Fruit fly (Drosophila melanogaster): ENCODE measurements around the gene jigr1.

Gene jigr1

DNA sequence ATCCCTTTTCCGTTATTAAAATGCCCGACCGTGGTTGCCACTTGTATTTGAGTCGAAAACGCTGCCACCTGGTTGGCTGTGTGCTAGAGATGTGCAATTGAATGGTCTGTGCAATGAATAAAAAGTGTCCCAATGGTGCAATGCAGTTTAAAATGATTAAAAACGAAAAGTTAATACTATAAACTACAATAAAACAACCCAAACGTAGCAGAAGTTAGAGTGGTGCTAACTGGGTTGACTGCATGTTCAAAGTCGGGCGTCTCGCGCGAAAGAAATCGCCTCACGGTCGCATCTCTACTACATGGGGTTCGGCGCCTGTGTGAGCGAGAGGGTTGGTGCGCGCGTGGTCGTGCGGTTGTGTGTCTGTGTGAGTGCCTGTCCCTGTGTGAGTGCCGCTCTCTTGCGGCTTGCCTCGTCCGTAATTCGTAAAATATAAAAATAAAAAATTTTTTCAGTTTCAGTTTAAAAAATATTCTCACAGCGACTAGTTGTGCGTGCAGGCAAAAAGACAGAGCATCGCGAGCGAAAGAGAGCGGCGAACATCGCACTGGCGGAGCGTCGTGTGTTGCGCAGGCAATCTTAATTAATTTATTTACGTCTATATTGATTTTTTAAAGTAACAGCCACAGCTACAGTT, 9.4 kb downstream of the jigr1 start (continued):
- TF ChIP-seq en (GFP tag; optimal IDR thresholded peaks at IDR 0.05): peak; percentile 83
- TF ChIP-seq CG12391 (tag; optimal IDR thresholded peaks at IDR 0.05): peak; percentile 95
- no peak for TF ChIP-seq prd (optimal IDR thresholded peaks at IDR 0.05)
- peak; percentile 96 for TF ChIP-seq prd (GFP tag; IDR thresholded peaks at IDR 0.05)
- no peak for TF ChIP-seq cad (GFP tag; optimal IDR thresholded peaks at IDR 0.05)
- peak; percentile 63 for TF ChIP-seq sima (GFP tag; optimal IDR thresholded peaks at IDR 0.05)
- peak; percentile 91 for TF ChIP-seq CG11085 (GFP tag; IDR thresholded peaks at IDR 0.05)
- no peak for TF ChIP-seq CG11696 (GFP tag; IDR thresholded peaks at IDR 0.05)
- TF ChIP-seq pros (GFP tag; optimal IDR thresholded peaks at IDR 0.05): peak; percentile 34
- peak; percentile 95 for TF ChIP-seq Dip3 (GFP tag; optimal IDR thresholded peaks at IDR 0.05)
- TF ChIP-seq B-H1 (GFP tag; IDR thresholded peaks at IDR 0.05): peak; percentile 72; the same call in 2 of the 3 replicates
- TF ChIP-seq CG8089 (GFP tag; optimal IDR thresholded peaks at IDR 0.05): peak; percentile 94
- peak; percentile 89 for TF ChIP-seq Deaf1 (tag; optimal IDR thresholded peaks at IDR 0.05)
- TF ChIP-seq Max (GFP tag; optimal IDR thresholded peaks at IDR 0.05): peak; percentile 90
- TF ChIP-seq inv (GFP tag; IDR thresholded peaks at IDR 0.05; ENCODE audit: partially characterized antibody): peak; percentile 91
- TF ChIP-seq so (GFP tag; IDR thresholded peaks at IDR 0.05): peak; percentile 89
- TF ChIP-seq Dbx (GFP tag; IDR thresholded peaks at IDR 0.05): peak; percentile 94
- peak; percentile 79 for TF ChIP-seq CG2875 (GFP tag; optimal IDR thresholded peaks at IDR 0.05)
- TF ChIP-seq Hr3 (GFP tag; optimal IDR thresholded peaks at IDR 0.05): peak; percentile 94
- TF ChIP-seq MTF-1 (GFP tag; optimal IDR thresholded peaks at IDR 0.05; ENCODE audit: borderline replicate concordance): peak; percentile 73
- peak; percentile 90 for TF ChIP-seq CG15601 (tag; optimal IDR thresholded peaks at IDR 0.05)
- TF ChIP-seq CG10979 (tag; optimal IDR thresholded peaks at IDR 0.05): peak; percentile 87
- TF ChIP-seq tll (GFP tag; optimal IDR thresholded peaks at IDR 0.05): peak; percentile 58 to 74
- 0 out of 3 replicates have a peak, but pooled peaks have one; percentile 66 for TF ChIP-seq zen2 (GFP tag; IDR thresholded peaks at IDR 0.05; ENCODE audit: partially characterized antibody)
- peak; percentile 94 for TF ChIP-seq CG18599 (GFP tag; optimal IDR thresholded peaks at IDR 0.05)
- TF ChIP-seq Med (GFP tag): peak; percentile 99
- peak; percentile 89 for TF ChIP-seq NC2β (GFP tag; optimal IDR thresholded peaks at IDR 0.05)
- TF ChIP-seq CG9215 (GFP tag; IDR thresholded peaks at IDR 0.05): peak; percentile 94
- TF ChIP-seq fd3F (GFP tag; optimal IDR thresholded peaks at IDR 0.05): peak; percentile 82
- peak; percentile 96 for TF ChIP-seq Chrac-16 (GFP tag; optimal IDR thresholded peaks at IDR 0.05)
- peak; percentile 72 for TF ChIP-seq ase (GFP tag; IDR thresholded peaks at IDR 0.05)
- TF ChIP-seq sens (GFP tag): peak; percentile 99
- peak; percentile 65; the same call in 1 of the 2 replicates for TF ChIP-seq sim (GFP tag; IDR thresholded peaks at IDR 0.05)
- TF ChIP-seq sc (optimal IDR thresholded peaks at IDR 0.05): no peak
- TF ChIP-seq sc (GFP tag; optimal IDR thresholded peaks at IDR 0.05): peak; percentile 57
- TF ChIP-seq CG1529 (GFP tag; optimal IDR thresholded peaks at IDR 0.05): peak; percentile 68
- TF ChIP-seq chinmo (GFP tag; IDR thresholded peaks at IDR 0.05; ENCODE audit: partially characterized antibody): peak; percentile 70; the same call in 1 of the 4 replicates
- peak; percentile 89 for TF ChIP-seq otp (GFP tag; IDR thresholded peaks at IDR 0.05)
- TF ChIP-seq CG17612 (GFP tag; IDR thresholded peaks at IDR 0.05): peak; percentile 75; the same call in 1 of the 2 replicates
- peak; percentile 67 for TF ChIP-seq nerfin-2 (GFP tag; IDR thresholded peaks at IDR 0.05; ENCODE audit: partially characterized antibody)
- peak; percentile 91 for TF ChIP-seq onecut (GFP tag; IDR thresholded peaks at IDR 0.05)
- peak; percentile 70 for TF ChIP-seq rib (GFP tag; IDR thresholded peaks at IDR 0.05)
- TF ChIP-seq dysf (GFP tag; IDR thresholded peaks at IDR 0.05): peak; percentile 94
- TF ChIP-seq ato (GFP tag; IDR thresholded peaks at IDR 0.05; ENCODE audit: partially characterized antibody): 0 out of 2 replicates have a peak, but pooled peaks have one; percentile 35
- TF ChIP-seq CG3281 (GFP tag; optimal IDR thresholded peaks at IDR 0.05): peak; percentile 91
- peak; percentile 85 for TF ChIP-seq Xrp1 (GFP tag; IDR thresholded peaks at IDR 0.05)
- peak; percentile 77 for TF ChIP-seq CG3407 (GFP tag; optimal IDR thresholded peaks at IDR 0.05)
- TF ChIP-seq gsb (GFP tag; IDR thresholded peaks at IDR 0.05): peak; percentile 62; the same call in 1 of the 2 replicates
- peak; percentile 86 for TF ChIP-seq Nf-YC (tag; optimal IDR thresholded peaks at IDR 0.05)
- TF ChIP-seq fd102C (GFP tag; optimal IDR thresholded peaks at IDR 0.05): peak; percentile 55
